Worm (Caenorhabditis elegans): ENCODE measurements around the gene C31G12.3.

DNA sequence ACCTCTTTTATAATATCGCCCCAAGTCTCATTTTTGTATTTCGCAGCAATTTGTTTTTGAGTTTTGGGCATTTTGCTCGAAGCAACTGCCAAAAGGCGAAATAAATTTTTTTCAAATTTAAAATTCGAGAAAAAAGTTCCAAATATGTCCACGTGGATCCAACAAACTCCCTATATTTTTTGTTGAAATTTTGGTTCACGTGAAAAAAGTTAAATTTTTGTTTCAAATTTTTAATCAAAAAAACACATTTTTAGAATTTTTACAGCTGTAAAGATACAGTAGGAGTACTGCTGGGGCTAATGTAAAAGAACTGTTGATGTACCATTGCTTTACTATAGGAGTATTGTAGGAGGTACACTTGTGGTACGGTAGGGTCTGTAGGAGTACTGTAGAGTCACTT is 17.8 kb upstream of the C31G12.3 start, which contains the start of gene C14A6.6:
- no peak for TF ChIP-seq nhr-12 (tag; optimal IDR thresholded peaks at IDR 0.05)
- TF ChIP-seq ztf-11 (tag; optimal IDR thresholded peaks at IDR 0.05) = no peak
- TF ChIP-seq ama-1 (optimal IDR thresholded peaks at IDR 0.05) = no peak
- TF ChIP-seq nhr-76 (tag; optimal IDR thresholded peaks at IDR 0.05) = no peak
